Fruit fly (Drosophila melanogaster): ENCODE data around the gene bdl.
A peak's percentile ranks its signal among the peaks of the same experiment; 100 is the strongest.

The bdl gene

DNA sequence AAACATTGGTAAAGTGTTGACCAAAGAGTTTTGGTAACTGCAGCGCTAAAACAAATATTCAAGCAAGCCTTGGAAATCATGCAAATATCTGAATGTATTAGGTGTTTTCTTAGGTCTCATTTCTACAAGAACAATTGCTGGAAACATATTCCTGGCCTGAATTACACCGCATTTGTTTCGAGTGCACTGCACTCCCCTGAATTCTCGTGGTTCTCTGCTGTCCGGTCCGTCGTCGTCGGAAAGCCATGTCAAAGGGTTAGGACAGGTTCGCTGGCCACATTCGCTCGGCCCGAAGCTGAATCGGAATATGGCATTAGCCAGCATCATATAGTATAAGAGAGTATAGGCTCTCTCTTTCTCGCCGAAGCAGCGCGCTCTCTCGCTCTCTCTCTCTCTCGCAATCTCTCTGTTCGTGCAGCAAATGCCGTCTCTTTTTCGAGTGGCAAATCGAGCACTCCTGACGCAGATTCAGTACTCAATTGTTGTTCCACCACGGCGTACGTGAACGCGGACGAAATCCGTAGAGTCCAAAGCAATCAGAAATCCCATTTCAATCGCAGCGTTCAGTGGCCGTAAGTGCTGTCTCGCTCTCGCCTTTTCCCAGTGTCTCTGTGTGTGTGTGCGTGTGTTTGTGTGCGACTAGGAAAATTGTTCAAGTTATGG is 41.5 kb upstream of the bdl start, which contains the start of gene tutl (continued):
- TF ChIP-seq sc (optimal IDR thresholded peaks at IDR 0.05) (no peak), sc (GFP tag; optimal IDR thresholded peaks at IDR 0.05) (peak; percentile 72), CG9876 (GFP tag; optimal IDR thresholded peaks at IDR 0.05) (peak; percentile 76), mirr (GFP tag; optimal IDR thresholded peaks at IDR 0.05) (no peak), CG2678 (tag; optimal IDR thresholded peaks at IDR 0.05) (peak; percentile 88), CoRest (tag; optimal IDR thresholded peaks at IDR 0.05) (peak; percentile 88), Neu2 (GFP tag; optimal IDR thresholded peaks at IDR 0.05; ENCODE audit: borderline replicate concordance) (no peak), CG4360 (GFP tag; IDR thresholded peaks at IDR 0.05) (peak; percentile 41; the same call in 1 of the 2 replicates), Hr39 (optimal IDR thresholded peaks at IDR 0.05) (no peak), CG2875 (GFP tag; optimal IDR thresholded peaks at IDR 0.05) (peak; percentile 61), onecut (GFP tag; IDR thresholded peaks at IDR 0.05) (peak; percentile 66), Tbp (GFP tag; optimal IDR thresholded peaks at IDR 0.05) (no peak), H15 (GFP tag; IDR thresholded peaks at IDR 0.05) (peak; percentile 68), HLH54F (GFP tag; optimal IDR thresholded peaks at IDR 0.05) (peak; percentile 79), CG31388 (GFP tag; optimal IDR thresholded peaks at IDR 0.05) (peak; percentile 62), CG10431 (GFP tag; optimal IDR thresholded peaks at IDR 0.05) (no peak), CG7987 (GFP tag; optimal IDR thresholded peaks at IDR 0.05) (no peak), her (GFP tag; optimal IDR thresholded peaks at IDR 0.05) (peak; percentile 83), CG3995 (GFP tag; optimal IDR thresholded peaks at IDR 0.05) (no peak), CG12769 (tag; optimal IDR thresholded peaks at IDR 0.05) (peak; percentile 17), chif (GFP tag; optimal IDR thresholded peaks at IDR 0.05) (peak; percentile 45 to 89), CG32772 (GFP tag; IDR thresholded peaks at IDR 0.05) (peak; percentile 78), ac (GFP tag; optimal IDR thresholded peaks at IDR 0.05) (peak; percentile 64), CG14050 (GFP tag; IDR thresholded peaks at IDR 0.05) (peak; percentile 74), Hand (GFP tag; optimal IDR thresholded peaks at IDR 0.05) (no peak), Dp (GFP tag; optimal IDR thresholded peaks at IDR 0.05) (no peak), p53 (GFP tag; optimal IDR thresholded peaks at IDR 0.05) (peak; percentile 55), CG3838 (GFP tag; optimal IDR thresholded peaks at IDR 0.05) (no peak), MTF-1 (GFP tag; optimal IDR thresholded peaks at IDR 0.05; ENCODE audit: borderline replicate concordance) (no peak), Nf-YA (GFP tag; IDR thresholded peaks at IDR 0.05) (peak; percentile 23; the same call in 1 of the 2 replicates), chinmo (GFP tag; IDR thresholded peaks at IDR 0.05; ENCODE audit: partially characterized antibody) (0 out of 4 replicates have a peak, but pooled peaks have one; percentile 21), CG10366 (GFP tag; IDR thresholded peaks at IDR 0.05) (peak; percentile 79), BEAF-32 (GFP tag; optimal IDR thresholded peaks at IDR 0.05) (no peak), CG15073 (GFP tag; optimal IDR thresholded peaks at IDR 0.05) (peak; percentile 47), CG6683 (GFP tag; optimal IDR thresholded peaks at IDR 0.05) (peak; percentile 14), B-H1 (GFP tag; IDR thresholded peaks at IDR 0.05) (peak; percentile 63), dimm (GFP tag; IDR thresholded peaks at IDR 0.05) (peak; percentile 35; the same call in 1 of the 2 replicates), CG7357 (GFP tag; IDR thresholded peaks at IDR 0.05) (peak; percentile 80), z (GFP tag; IDR thresholded peaks at IDR 0.05) (peak; percentile 85), Usf (GFP tag; optimal IDR thresholded peaks at IDR 0.05) (peak; percentile 67), croc (GFP tag; conservative IDR thresholded peaks at IDR 0.05) (peak; percentile 84), CG34376 (GFP tag; optimal IDR thresholded peaks at IDR 0.05) (no peak), CG5953 (GFP tag; IDR thresholded peaks at IDR 0.05) (peak; percentile 27; the same call in 1 of the 2 replicates), Hr3 (GFP tag; optimal IDR thresholded peaks at IDR 0.05) (peak; percentile 71), gce (GFP tag; IDR thresholded peaks at IDR 0.05) (peak; percentile 50; the same call in 2 of the 3 replicates), jigr1 (GFP tag; IDR thresholded peaks at IDR 0.05) (peak; percentile 63; the same call in 1 of the 3 replicates), NfI (GFP tag; optimal IDR thresholded peaks at IDR 0.05) (peak; percentile 71), br (optimal IDR thresholded peaks at IDR 0.05) (no peak), insv (GFP tag; optimal IDR thresholded peaks at IDR 0.05) (peak in 1 of 2 experiments; percentile 45), E2f1 (GFP tag; IDR thresholded peaks at IDR 0.05) (peak; percentile 77), sens (GFP tag) (peak; percentile 95)

Measured in whole organism, embryonic.